Worm (Caenorhabditis elegans) whole organism, young adult: Measurements from ENCODE around the gene C27B7.6.

ENCODE experiments used
- B0019.2 ChIP-seq: fragments of 200-800 bp; sonication (Bioruptor generic); conservative IDR thresholded peaks from 2 replicates; pipeline ENCODE4 v1.3.6; 2022; ENCODE audit warnings: missing genetic modification reagents, missing genetic modification characterization, missing compliant biosample characterization
- B0035.1 ChIP-seq: sonication (generic microtip); optimal IDR thresholded peaks from 2 replicates; lab custom pipeline; 2016; ENCODE audit warnings: missing genetic modification characterization, mild to moderate bottlenecking, missing compliant biosample characterization, missing genotype, missing genetic modification reagents
- C06A6.2 ChIP-seq: fragments of 200-800 bp; sonication (Bioruptor generic); conservative IDR thresholded peaks from 2 replicates; pipeline ENCODE4 v1.3.6; 2022; ENCODE audit warnings: missing genetic modification characterization, missing compliant biosample characterization
- F37B4.10 ChIP-seq: fragments of 200-800 bp; sonication (Bioruptor generic); IDR thresholded peaks from 2 replicates; pipeline ENCODE4 v1.3.6; 2022; ENCODE audit warnings: missing genetic modification characterization, missing compliant biosample characterization
- F49E8.2 ChIP-seq: sonication (generic microtip); optimal IDR thresholded peaks from 3 replicates; lab custom pipeline; 2017; ENCODE audit warnings: missing genetic modification characterization, mild to moderate bottlenecking, missing compliant biosample characterization, antibody characterized with exemption, moderate library complexity; ENCODE audit not compliant: insufficient read depth
- F57C9.4 ChIP-seq: sonication (generic microtip); optimal IDR thresholded peaks from 2 replicates; lab custom pipeline; 2017; ENCODE audit warnings: mild to moderate bottlenecking, missing genetic modification characterization, missing compliant biosample characterization
- Y56A3A.18 ChIP-seq: fragments of 200-800 bp; sonication (Bioruptor generic); IDR thresholded peaks from 2 replicates; pipeline ENCODE4 v1.3.6; 2022; ENCODE audit warnings: missing genetic modification reagents, missing genetic modification characterization, missing compliant biosample characterization
- ama-1 ChIP-seq, 3 experiments: fragments of 150-350 bp in 1 of 3; sonication (generic microtip) in 2 of 3; optimal IDR thresholded peaks; 2 replicates each; lab custom pipeline; 2014 to 2018; ENCODE audit warnings: missing biosample characterization in 2 of 3, missing genetic modification characterization in 2 of 3, missing genetic modification reagents in 2 of 3
- aptf-3 ChIP-seq: fragments of 200-800 bp; sonication (Bioruptor generic); IDR thresholded peaks from 2 replicates; pipeline ENCODE4 v1.3.6; 2022; ENCODE audit warnings: missing genetic modification characterization, missing compliant biosample characterization
- athp-1 ChIP-seq: sonication (generic microtip); optimal IDR thresholded peaks from 2 replicates; lab custom pipeline; 2017; ENCODE audit warnings: mild to moderate bottlenecking, missing genetic modification characterization, missing compliant biosample characterization
- attf-5 ChIP-seq: fragments of 200-800 bp; sonication (Bioruptor generic); optimal IDR thresholded peaks from 2 replicates; lab custom pipeline; 2018; ENCODE audit warnings: mild to moderate bottlenecking, missing genetic modification characterization, missing compliant biosample characterization
- bed-1 ChIP-seq: fragments of 200-800 bp; sonication (Bioruptor generic); IDR thresholded peaks from 2 replicates; pipeline ENCODE4 v1.3.6; 2022; ENCODE audit warnings: missing genetic modification reagents, missing genetic modification characterization, missing compliant biosample characterization
- ceh-40 ChIP-seq: fragments of 200-800 bp; sonication (Bioruptor generic); IDR thresholded peaks from 2 replicates; pipeline ENCODE4 v1.3.6; 2022; ENCODE audit warnings: missing genetic modification characterization, missing compliant biosample characterization
- ceh-58 ChIP-seq: fragments of 200-800 bp; sonication (Bioruptor generic); IDR thresholded peaks from 2 replicates; pipeline ENCODE4 v1.3.6; 2022; ENCODE audit warnings: missing genetic modification characterization, missing compliant biosample characterization
- ceh-79 ChIP-seq: sonication (generic microtip); optimal IDR thresholded peaks from 2 replicates; lab custom pipeline; 2017; ENCODE audit warnings: mild to moderate bottlenecking, missing genetic modification characterization, missing compliant biosample characterization
- chd-7 ChIP-seq: sonication (generic microtip); optimal IDR thresholded peaks from 2 replicates; lab custom pipeline; 2016; ENCODE audit warnings: mild to moderate bottlenecking, missing genetic modification characterization, moderate library complexity, missing compliant biosample characterization
- dpff-1 ChIP-seq: sonication (generic microtip); optimal IDR thresholded peaks from 2 replicates; lab custom pipeline; 2017; ENCODE audit warnings: mild to moderate bottlenecking, missing genetic modification characterization, missing compliant biosample characterization
- efl-1 ChIP-seq: fragments of 150-350 bp; optimal IDR thresholded peaks from 2 replicates; lab custom pipeline; 2014; ENCODE audit warnings: missing biosample characterization, missing genetic modification reagents, missing genetic modification characterization
- ekl-4 ChIP-seq: fragments of 200-800 bp; sonication (Bioruptor generic); IDR thresholded peaks from 2 replicates; pipeline ENCODE4 v1.3.6; 2022; ENCODE audit warnings: missing genetic modification reagents, missing genetic modification characterization, missing compliant biosample characterization
- ets-4 ChIP-seq: fragments of 200-800 bp; sonication (Bioruptor generic); optimal IDR thresholded peaks from 2 replicates; lab custom pipeline; 2018; ENCODE audit warnings: mild to moderate bottlenecking, missing genetic modification characterization, missing compliant biosample characterization
- hmg-20 ChIP-seq: fragments of 200-800 bp; sonication (Bioruptor generic); IDR thresholded peaks from 2 replicates; pipeline ENCODE4 v1.3.6; 2022; ENCODE audit warnings: missing genetic modification reagents, missing genetic modification characterization, missing compliant biosample characterization
- let-607 ChIP-seq, 2 experiments: fragments of 200-800 bp in 1 of 2; sonication (Bioruptor generic) in 1 of 2; sonication (generic microtip) in 1 of 2; optimal IDR thresholded peaks; 2 replicates each; lab custom pipeline; 2016 to 2018; ENCODE audit warnings: mild to moderate bottlenecking in 2 of 2, missing compliant biosample characterization in 2 of 2, missing genetic modification characterization in 2 of 2, moderate library complexity in 2 of 2, missing genotype in 1 of 2
- lir-1 ChIP-seq: fragments of 200-800 bp; sonication (Bioruptor generic); conservative IDR thresholded peaks from 2 replicates; pipeline ENCODE4 v1.3.6; 2022; ENCODE audit warnings: missing genetic modification reagents, missing genetic modification characterization, missing compliant biosample characterization
- madf-6 ChIP-seq: fragments of 200-800 bp; sonication (Bioruptor generic); IDR thresholded peaks from 2 replicates; pipeline ENCODE4 v1.3.6; 2022; ENCODE audit warnings: missing genetic modification reagents, missing genetic modification characterization, missing compliant biosample characterization
- madf-8 ChIP-seq: fragments of 200-800 bp; sonication (Bioruptor generic); conservative IDR thresholded peaks from 2 replicates; pipeline ENCODE4 v1.3.6; 2022; ENCODE audit warnings: missing genetic modification reagents, missing genetic modification characterization, missing compliant biosample characterization
- nfya-2 ChIP-seq: fragments of 200-800 bp; sonication (Bioruptor generic); IDR thresholded peaks from 2 replicates; pipeline ENCODE4 v1.3.6; 2022; ENCODE audit warnings: missing genetic modification reagents, missing genetic modification characterization, missing compliant biosample characterization
- nhr-120 ChIP-seq: fragments of 200-800 bp; sonication (Bioruptor generic); IDR thresholded peaks from 2 replicates; pipeline ENCODE4 v1.3.6; 2022; ENCODE audit warnings: missing genetic modification characterization, missing compliant biosample characterization
- nhr-80 ChIP-seq: sonication (generic microtip); optimal IDR thresholded peaks from 2 replicates; lab custom pipeline; 2016; ENCODE audit warnings: missing genetic modification characterization, missing compliant biosample characterization
- pbrm-1 ChIP-seq: fragments of 200-800 bp; sonication (Bioruptor generic); IDR thresholded peaks from 2 replicates; pipeline ENCODE4 v1.3.6; 2022; ENCODE audit warnings: missing genetic modification reagents, missing genetic modification characterization, missing compliant biosample characterization
- pha-4 ChIP-seq: fragments of 150-350 bp; sonication (generic microtip); optimal IDR thresholded peaks from 2 replicates; lab custom pipeline; 2014; ENCODE audit warnings: missing biosample characterization, missing genetic modification reagents, missing genetic modification characterization
- rcor-1 ChIP-seq: fragments of 200-800 bp; sonication (Bioruptor generic); IDR thresholded peaks from 2 replicates; pipeline ENCODE4 v1.3.6; 2022; ENCODE audit warnings: missing genetic modification reagents, missing genetic modification characterization, missing compliant biosample characterization
- repo-1 ChIP-seq: sonication (generic microtip); optimal IDR thresholded peaks from 2 replicates; lab custom pipeline; 2017; ENCODE audit warnings: mild to moderate bottlenecking, missing genetic modification characterization, missing compliant biosample characterization
- sdz-38 ChIP-seq: sonication (generic microtip); optimal IDR thresholded peaks from 2 replicates; lab custom pipeline; 2016; ENCODE audit warnings: missing genotype, missing genetic modification characterization, missing compliant biosample characterization
- sea-2 ChIP-seq: fragments of 200-800 bp; sonication (Bioruptor generic); IDR thresholded peaks from 2 replicates; pipeline ENCODE4 v1.3.6; 2022; ENCODE audit warnings: missing genetic modification characterization, missing compliant biosample characterization
- snpc-1.3 ChIP-seq: sonication (generic microtip); optimal IDR thresholded peaks from 2 replicates; lab custom pipeline; 2017; ENCODE audit warnings: missing genetic modification characterization, mild to moderate bottlenecking, missing compliant biosample characterization, antibody characterized with exemption, moderate library complexity, missing genotype, missing genetic modification reagents; ENCODE audit not compliant: insufficient read depth
- sptf-2 ChIP-seq: fragments of 200-800 bp; sonication (Bioruptor generic); optimal IDR thresholded peaks from 2 replicates; lab custom pipeline; 2018; ENCODE audit warnings: mild to moderate bottlenecking, missing genetic modification characterization, missing compliant biosample characterization
- tbx-9 ChIP-seq: sonication (generic microtip); optimal IDR thresholded peaks from 2 replicates; lab custom pipeline; 2016; ENCODE audit warnings: borderline replicate concordance, missing genetic modification characterization, inconsistent platforms, missing compliant biosample characterization
- zfh-2 ChIP-seq: fragments of 200-800 bp; sonication (Bioruptor generic); conservative IDR thresholded peaks from 2 replicates; pipeline ENCODE4 v1.3.6; 2022; ENCODE audit warnings: missing genetic modification reagents, missing genetic modification characterization, missing compliant biosample characterization
- ztf-18 ChIP-seq: sonication (generic microtip); optimal IDR thresholded peaks from 2 replicates; lab custom pipeline; 2016; ENCODE audit warnings: missing genotype, mild to moderate bottlenecking, missing genetic modification characterization, missing compliant biosample characterization
- ztf-28 ChIP-seq: fragments of 200-800 bp; sonication (Bioruptor generic); IDR thresholded peaks from 2 replicates; pipeline ENCODE4 v1.3.6; 2022; ENCODE audit warnings: missing genetic modification reagents, missing genetic modification characterization, missing compliant biosample characterization
- ztf-6 ChIP-seq: fragments of 200-800 bp; sonication (Bioruptor generic); IDR thresholded peaks from 2 replicates; pipeline ENCODE4 v1.3.6; 2022; ENCODE audit warnings: missing genetic modification reagents, missing genetic modification characterization, missing compliant biosample characterization

The C27B7.6 gene

DNA sequence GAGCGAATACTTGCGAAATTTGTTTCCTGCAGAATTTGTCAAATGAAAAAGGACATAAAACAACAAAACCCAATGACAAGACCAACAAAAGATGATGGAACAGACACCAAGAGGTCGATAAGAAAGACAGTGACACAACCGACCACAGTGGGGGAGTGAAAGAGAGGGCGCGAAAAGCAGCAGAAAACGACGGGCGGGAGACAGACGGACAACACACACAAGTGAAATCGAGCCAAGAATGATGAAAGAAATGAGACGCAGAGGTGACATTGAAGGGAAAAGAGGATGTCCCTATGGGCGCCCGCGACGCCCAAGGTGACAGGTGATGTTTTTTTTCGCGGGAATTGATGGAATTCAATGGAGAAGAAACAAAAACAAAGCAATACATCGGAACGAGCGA lies 40.1 kb downstream of the C27B7.6 start (continued):
- TF ChIP-seq zfh-2 (GFP tag; lab: Robert Waterston, UW) (no peak; the same call in none of the 2 replicates), attf-5 (GFP tag; lab: Kevin White, UChicago) (peak; percentile 63), lir-1 (GFP tag; lab: Robert Waterston, UW) (no peak), bed-1 (GFP tag; lab: Robert Waterston, UW) (no peak), aptf-3 (no peak), ztf-18 (tag; lab: Kevin White, UChicago) (peak; percentile 53), sea-2 (no peak)
- TF ChIP-seq, all 124 proteins: peak for 31

DNA sequence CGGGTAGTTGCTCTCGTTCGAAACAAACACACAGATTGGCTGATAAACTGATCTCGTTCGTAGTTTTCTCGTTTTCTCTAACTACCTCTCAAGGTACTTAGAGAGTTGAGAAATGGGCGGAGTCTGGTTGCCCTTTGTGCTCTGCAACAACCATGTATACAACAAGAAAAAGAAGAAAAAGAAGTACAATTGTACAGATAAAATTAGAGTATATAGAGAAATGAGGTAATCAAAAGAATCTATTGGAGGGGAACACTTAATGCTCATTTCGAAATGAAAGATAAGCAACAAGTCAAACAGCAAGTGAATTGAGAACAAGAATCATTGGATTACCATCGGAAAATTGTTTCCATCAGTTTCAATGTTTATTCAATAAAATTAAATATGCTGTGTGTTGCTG lies 40.8 kb downstream of the C27B7.6 start, which contains the start of gene C09G9.1:
Gene C09G9.1 (minus strand): TSS at position 143 of the 400 bp plus-strand sequence.
- TF ChIP-seq nhr-80 (tag; lab: Kevin White, UChicago) (no peak), ztf-28 (GFP tag; lab: Robert Waterston, UW) (no peak), athp-1 (no peak), F37B4.10 (GFP tag; lab: Robert Waterston, UW) (no peak), pha-4 (peak; percentile 10), ceh-40 (no peak), F57C9.4 (tag; lab: Kevin White, UChicago) (no peak)

DNA sequence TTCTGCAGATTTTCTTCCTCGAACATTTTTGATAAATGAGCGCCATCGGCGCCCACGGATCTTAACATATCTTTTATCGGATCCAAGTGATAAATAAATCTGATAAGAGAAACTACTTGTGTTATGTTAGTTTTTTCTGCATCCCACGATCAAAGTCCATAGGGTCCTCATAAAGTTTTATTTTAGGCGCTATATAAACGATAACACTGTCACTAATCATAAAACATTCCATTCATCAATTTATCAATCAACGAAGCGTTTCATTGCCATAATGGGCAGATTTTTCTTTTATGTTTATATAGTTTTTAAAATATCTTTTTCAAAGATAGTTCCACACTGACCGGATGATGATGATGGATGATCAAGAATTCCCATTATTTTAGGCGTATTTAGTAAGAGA lies 41.5 kb downstream of the C27B7.6 start:
- TF ChIP-seq chd-7 (tag; lab: Kevin White, UChicago), result no peak
- TF ChIP-seq ceh-40, result no peak
- TF ChIP-seq nfya-2 (GFP tag; lab: Robert Waterston, UW), result no peak
- TF ChIP-seq ztf-6 (GFP tag; lab: Robert Waterston, UW), result no peak
- no peak for TF ChIP-seq efl-1
- TF ChIP-seq ama-1 (optimal IDR thresholded peaks at IDR 0.05; lab: Kevin White, UChicago), result no peak
- no peak for TF ChIP-seq ama-1 (GFP tag; optimal IDR thresholded peaks at IDR 0.05; lab: Kevin White, UChicago)
- no peak for TF ChIP-seq B0035.1 (tag; lab: Kevin White, UChicago)
- TF ChIP-seq sptf-2 (GFP tag; lab: Kevin White, UChicago), result no peak
- no peak for TF ChIP-seq tbx-9 (tag; lab: Kevin White, UChicago)
- no peak for TF ChIP-seq let-607 (tag; optimal IDR thresholded peaks at IDR 0.05; lab: Kevin White, UChicago)
- TF ChIP-seq madf-8 (GFP tag; lab: Robert Waterston, UW), result no peak
- TF ChIP-seq C06A6.2 (GFP tag; lab: Robert Waterston, UW), result no peak
- no peak for TF ChIP-seq snpc-1.3 (tag; lab: Kevin White, UChicago)
- no peak for TF ChIP-seq F49E8.2 (tag; lab: Kevin White, UChicago)
- TF ChIP-seq ekl-4 (GFP tag; lab: Robert Waterston, UW), result no peak
- TF ChIP-seq ceh-79 (tag; lab: Kevin White, UChicago), result no peak
- no peak for TF ChIP-seq pha-4
- no peak for TF ChIP-seq ets-4 (GFP tag; lab: Kevin White, UChicago)

DNA sequence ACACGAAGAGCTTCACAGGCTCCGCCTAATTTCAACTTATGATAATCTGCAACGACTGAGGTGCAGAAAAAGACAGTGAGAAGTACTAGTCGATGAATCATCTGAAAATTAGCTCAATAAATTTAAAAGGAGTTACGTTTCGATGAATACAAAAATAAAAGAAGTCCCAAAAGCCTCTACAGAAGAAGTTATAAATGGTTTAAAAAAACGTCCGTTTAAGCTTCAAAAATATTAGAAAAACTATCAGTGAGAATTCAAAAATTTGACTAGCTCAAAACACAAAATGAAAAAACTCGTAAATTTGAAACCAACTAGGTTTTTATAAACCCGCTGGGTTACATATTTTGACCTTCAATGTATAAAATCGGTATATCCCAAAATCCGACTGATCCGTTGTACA lies 50.2 kb downstream of the C27B7.6 start, which contains the start of gene T11B7.5:
Gene T11B7.5 (minus strand): TSS at position 101 of the 400 bp plus-strand sequence.
- TF ChIP-seq ceh-58 (GFP tag; lab: Robert Waterston, UW) (no peak), B0019.2 (GFP tag; lab: Robert Waterston, UW) (no peak), pbrm-1 (no peak), sdz-38 (tag; lab: Kevin White, UChicago) (no peak), rcor-1 (GFP tag; lab: Robert Waterston, UW) (no peak), hmg-20 (no peak), nhr-120 (no peak), madf-6 (no peak), repo-1 (tag; lab: Kevin White, UChicago) (no peak), dpff-1 (tag; lab: Kevin White, UChicago) (no peak), Y56A3A.18 (GFP tag; lab: Robert Waterston, UW) (no peak), sptf-2 (GFP tag; lab: Kevin White, UChicago) (no peak)
